Worm (Caenorhabditis elegans) whole organism, L4 larva: ENCODE measurements around the gene C27H6.8.
A peak's percentile ranks its signal among the peaks of the same experiment; 100 is the strongest.

Experiments
- F10B5.3 ChIP-seq: sonication (generic microtip); optimal IDR thresholded peaks from 2 replicates; lab custom pipeline; 2016; ENCODE audit warnings: mild to moderate bottlenecking, missing genetic modification characterization, missing compliant biosample characterization
- F37D6.2 ChIP-seq: sonication (generic microtip); optimal IDR thresholded peaks from 2 replicates; lab custom pipeline; 2016; ENCODE audit warnings: mild to moderate bottlenecking, missing genetic modification characterization, missing compliant biosample characterization
- F44E2.7 ChIP-seq: fragments of 200-800 bp; sonication (Bioruptor generic); IDR thresholded peaks from 2 replicates; pipeline ENCODE4 v2.1.2; 2022; ENCODE audit warnings: missing genetic modification characterization, missing compliant biosample characterization
- F49E8.2 ChIP-seq: sonication (generic microtip); optimal IDR thresholded peaks from 2 replicates; lab custom pipeline; 2016; ENCODE audit warnings: missing compliant biosample characterization, mild to moderate bottlenecking, missing genetic modification characterization, borderline replicate concordance
- T20F7.1 ChIP-seq: fragments of 200-800 bp; sonication (Bioruptor generic); optimal IDR thresholded peaks from 2 replicates; lab custom pipeline; 2018; ENCODE audit warnings: mild to moderate bottlenecking, missing genetic modification characterization, missing compliant biosample characterization
- Y105C5A.15 ChIP-seq: fragments of 200-800 bp; sonication (Bioruptor generic); IDR thresholded peaks from 2 replicates; pipeline ENCODE4 v1.3.6; 2022; ENCODE audit warnings: missing genetic modification characterization, missing compliant biosample characterization
- Y48G9A.11 ChIP-seq: fragments of 200-800 bp; sonication (Bioruptor generic); IDR thresholded peaks from 2 replicates; pipeline ENCODE4 v1.3.6; 2022; ENCODE audit warnings: missing genetic modification reagents, missing genetic modification characterization, missing compliant biosample characterization
- Y5F2A.4 ChIP-seq: fragments of 200-800 bp; sonication (Bioruptor generic); optimal IDR thresholded peaks from 2 replicates; lab custom pipeline; 2018; ENCODE audit warnings: mild to moderate bottlenecking, missing genetic modification characterization, missing compliant biosample characterization
- ZK337.2 ChIP-seq: fragments of 200-800 bp; sonication (Bioruptor generic); IDR thresholded peaks from 2 replicates; pipeline ENCODE4 v1.3.6; 2022; ENCODE audit warnings: missing genetic modification reagents, missing genetic modification characterization, missing compliant biosample characterization
- ZK546.5 ChIP-seq, 2 experiments: sonication (generic microtip); optimal IDR thresholded peaks; 2 replicates each; lab custom pipeline; 2017; ENCODE audit warnings: missing biosample characterization in 2 of 2, missing genetic modification characterization in 2 of 2
- ama-1 ChIP-seq: fragments of 150-350 bp; optimal IDR thresholded peaks from 2 replicates; lab custom pipeline; 2014; ENCODE audit warnings: inconsistent platforms, mixed read lengths
- ceh-32 ChIP-seq: sonication (generic microtip); optimal IDR thresholded peaks from 2 replicates; lab custom pipeline; 2016; ENCODE audit warnings: mild to moderate bottlenecking, missing genetic modification characterization, missing compliant biosample characterization; ENCODE audit not compliant: poor library complexity
- ceh-62 ChIP-seq: sonication (generic microtip); optimal IDR thresholded peaks from 2 replicates; lab custom pipeline; 2017; ENCODE audit warnings: missing biosample characterization, missing genetic modification characterization
- ces-1 ChIP-seq: fragments of 150-350 bp; sonication (generic microtip); optimal IDR thresholded peaks from 4 replicates; lab custom pipeline; 2014; ENCODE audit warnings: missing biosample characterization, missing genetic modification reagents, missing genetic modification characterization
- ctbp-1 ChIP-seq: fragments of 200-800 bp; sonication (Bioruptor generic); IDR thresholded peaks from 2 replicates; pipeline ENCODE4 v1.3.6; 2022; ENCODE audit warnings: missing genetic modification reagents, missing genetic modification characterization, missing compliant biosample characterization
- daf-12 ChIP-seq: fragments of 150-350 bp; optimal IDR thresholded peaks from 2 replicates; lab custom pipeline; 2014; ENCODE audit warnings: missing biosample characterization, missing genetic modification reagents, missing genetic modification characterization
- dmd-8 ChIP-seq: fragments of 200-800 bp; sonication (Bioruptor generic); IDR thresholded peaks from 2 replicates; pipeline ENCODE4 v1.3.6; 2022; ENCODE audit warnings: missing genetic modification characterization, missing compliant biosample characterization
- dmd-9 ChIP-seq: fragments of 200-800 bp; sonication (Bioruptor generic); IDR thresholded peaks from 2 replicates; pipeline ENCODE4 v1.3.6; 2022; ENCODE audit warnings: missing genetic modification reagents, missing genetic modification characterization, missing compliant biosample characterization
- dpl-1 ChIP-seq: fragments of 150-350 bp; optimal IDR thresholded peaks from 2 replicates; lab custom pipeline; 2014; ENCODE audit warnings: missing biosample characterization, missing genetic modification reagents, missing genetic modification characterization
- dve-1 ChIP-seq: sonication (generic microtip); optimal IDR thresholded peaks from 2 replicates; lab custom pipeline; 2017; ENCODE audit warnings: antibody characterized with exemption, mild to moderate bottlenecking, missing genetic modification characterization, missing compliant biosample characterization; ENCODE audit not compliant: insufficient read depth
- egl-27 ChIP-seq: sonication (generic microtip); optimal IDR thresholded peaks from 3 replicates; lab custom pipeline; 2017; ENCODE audit warnings: missing biosample characterization, missing genetic modification reagents, missing genetic modification characterization
- egl-43 ChIP-seq: fragments of 200-800 bp; sonication (Bioruptor generic); IDR thresholded peaks from 2 replicates; pipeline ENCODE4 v1.3.6; 2022; ENCODE audit warnings: missing genetic modification reagents, missing genetic modification characterization, missing compliant biosample characterization
- gei-8 ChIP-seq: fragments of 200-800 bp; sonication (Bioruptor generic); optimal IDR thresholded peaks from 2 replicates; lab custom pipeline; 2018; ENCODE audit warnings: mild to moderate bottlenecking, missing genetic modification characterization, missing compliant biosample characterization
- hlh-30 ChIP-seq: sonication (generic microtip); optimal IDR thresholded peaks from 2 replicates; lab custom pipeline; 2017; ENCODE audit warnings: antibody characterized with exemption, mild to moderate bottlenecking, missing genetic modification characterization, missing compliant biosample characterization; ENCODE audit not compliant: insufficient read depth
- hmg-1.1 ChIP-seq: fragments of 200-800 bp; sonication (Bioruptor generic); IDR thresholded peaks from 2 replicates; pipeline ENCODE4 v1.3.6; 2022; ENCODE audit warnings: missing genetic modification reagents, missing genetic modification characterization, missing compliant biosample characterization
- lin-15B ChIP-seq: fragments of 150-350 bp; sonication (generic microtip); optimal IDR thresholded peaks from 3 replicates; lab custom pipeline; 2014; ENCODE audit warnings: missing biosample characterization, missing genetic modification characterization
- lin-38 ChIP-seq: fragments of 200-800 bp; sonication (Bioruptor generic); IDR thresholded peaks from 2 replicates; pipeline ENCODE4 v1.3.6; 2022; ENCODE audit warnings: missing genetic modification reagents, missing genetic modification characterization, missing compliant biosample characterization
- lin-39 ChIP-seq: fragments of 150-350 bp; optimal IDR thresholded peaks from 2 replicates; lab custom pipeline; 2014; ENCODE audit warnings: missing biosample characterization, missing genetic modification reagents, missing genetic modification characterization
- lsy-2 ChIP-seq, 2 experiments: fragments of 150-350 bp in 1 of 2; sonication (generic microtip) in 1 of 2; optimal IDR thresholded peaks; 2 replicates each; lab custom pipeline; 2014 to 2017; ENCODE audit warnings: missing biosample characterization in 2 of 2, missing genetic modification characterization in 2 of 2
- madf-5 ChIP-seq, 2 experiments: fragments of 200-800 bp; sonication (Bioruptor generic); IDR thresholded peaks; 2 replicates each; pipeline ENCODE4 v1.3.6; 2022; ENCODE audit warnings: missing compliant biosample characterization in 2 of 2, missing genetic modification characterization in 2 of 2
- mdt-29 ChIP-seq: fragments of 200-800 bp; sonication (Bioruptor generic); IDR thresholded peaks from 2 replicates; pipeline ENCODE4 v1.3.6; 2022; ENCODE audit warnings: missing genetic modification reagents, missing genetic modification characterization, missing compliant biosample characterization
- mep-1 ChIP-seq: fragments of 150-350 bp; sonication (generic microtip); optimal IDR thresholded peaks from 3 replicates; lab custom pipeline; 2014; ENCODE audit warnings: missing biosample characterization, missing genetic modification characterization
- mxl-2 ChIP-seq: fragments of 200-800 bp; sonication (Bioruptor generic); conservative IDR thresholded peaks from 2 replicates; pipeline ENCODE4 v1.3.6; 2022; ENCODE audit warnings: missing genetic modification reagents, missing genetic modification characterization, missing compliant biosample characterization
- mxl-3 ChIP-seq: fragments of 200-800 bp; sonication (Bioruptor generic); optimal IDR thresholded peaks from 2 replicates; lab custom pipeline; 2018; ENCODE audit warnings: mild to moderate bottlenecking, missing genetic modification characterization, missing compliant biosample characterization
- nhr-10 ChIP-seq: fragments of 150-350 bp; optimal IDR thresholded peaks from 2 replicates; lab custom pipeline; 2014; ENCODE audit warnings: missing biosample characterization, missing genetic modification characterization
- nhr-102 ChIP-seq: sonication (generic microtip); optimal IDR thresholded peaks from 2 replicates; lab custom pipeline; 2016; ENCODE audit warnings: mild to moderate bottlenecking, missing genetic modification characterization, moderate library complexity, missing compliant biosample characterization
- nhr-111 ChIP-seq: fragments of 200-800 bp; sonication (Bioruptor generic); optimal IDR thresholded peaks from 2 replicates; lab custom pipeline; 2018; ENCODE audit warnings: mild to moderate bottlenecking, missing genetic modification characterization, missing compliant biosample characterization
- nhr-6 ChIP-seq: fragments of 150-350 bp; optimal IDR thresholded peaks from 2 replicates; lab custom pipeline; 2014; ENCODE audit warnings: missing biosample characterization, missing genetic modification characterization
- pha-4 ChIP-seq, 2 experiments: fragments of 150-350 bp in 1 of 2; fragments of 200-800 bp in 1 of 2; sonication (Bioruptor generic) in 1 of 2; IDR thresholded peaks in 1 of 2; optimal IDR thresholded peaks in 1 of 2; 2 replicates each; pipeline versions ENCODE4 v1.3.6 to Lab custom; 2014 to 2022; ENCODE audit warnings: missing genetic modification characterization in 2 of 2, missing genetic modification reagents in 2 of 2, missing biosample characterization in 1 of 2, missing compliant biosample characterization in 1 of 2
- pqm-1 ChIP-seq: sonication (generic microtip); optimal IDR thresholded peaks from 2 replicates; lab custom pipeline; 2017; ENCODE audit warnings: missing biosample characterization, missing genetic modification characterization
- set-16 ChIP-seq: fragments of 200-800 bp; sonication (Bioruptor generic); IDR thresholded peaks from 2 replicates; pipeline ENCODE4 v1.3.6; 2022; ENCODE audit warnings: missing genetic modification reagents, missing genetic modification characterization, missing compliant biosample characterization
- spr-1 ChIP-seq: sonication (generic microtip); optimal IDR thresholded peaks from 2 replicates; lab custom pipeline; 2016; ENCODE audit warnings: mild to moderate bottlenecking, missing genetic modification characterization, missing compliant biosample characterization
- spr-3 ChIP-seq: fragments of 200-800 bp; sonication (Bioruptor generic); optimal IDR thresholded peaks from 2 replicates; lab custom pipeline; 2018; ENCODE audit warnings: mild to moderate bottlenecking, missing genetic modification characterization, missing compliant biosample characterization
- tag-97 ChIP-seq: fragments of 200-800 bp; sonication (Bioruptor generic); IDR thresholded peaks from 2 replicates; pipeline ENCODE4 v1.3.6; 2022; ENCODE audit warnings: missing genetic modification characterization, missing compliant biosample characterization
- unc-39 ChIP-seq: sonication (generic microtip); optimal IDR thresholded peaks from 2 replicates; lab custom pipeline; 2017; ENCODE audit warnings: missing biosample characterization, missing genetic modification characterization
- unc-62 ChIP-seq, 3 experiments: fragments of 150-350 bp in 1 of 3; sonication (generic microtip); optimal IDR thresholded peaks in 2 of 3; peaks in 1 of 3; 1 replicate in 1 of 3; 2 replicates in 2 of 3; lab custom pipeline; 2014 to 2017; ENCODE audit warnings: missing biosample characterization in 3 of 3, missing genetic modification characterization in 3 of 3, missing genetic modification reagents in 3 of 3, missing genotype in 1 of 3
- zag-1 ChIP-seq: fragments of 150-350 bp; optimal IDR thresholded peaks from 2 replicates; lab custom pipeline; 2014; ENCODE audit warnings: missing biosample characterization, missing genetic modification characterization
- zip-11 ChIP-seq: fragments of 200-800 bp; sonication (Bioruptor generic); IDR thresholded peaks from 2 replicates; pipeline ENCODE4 v1.3.6; 2022; ENCODE audit warnings: missing genetic modification characterization, missing compliant biosample characterization
- zip-2 ChIP-seq: fragments of 150-350 bp; optimal IDR thresholded peaks from 2 replicates; lab custom pipeline; 2014; ENCODE audit warnings: missing biosample characterization, missing genetic modification characterization
- ztf-11 ChIP-seq: fragments of 150-350 bp; optimal IDR thresholded peaks from 2 replicates; lab custom pipeline; 2014; ENCODE audit warnings: missing biosample characterization, missing genetic modification characterization

C27H6.8 gene

DNA sequence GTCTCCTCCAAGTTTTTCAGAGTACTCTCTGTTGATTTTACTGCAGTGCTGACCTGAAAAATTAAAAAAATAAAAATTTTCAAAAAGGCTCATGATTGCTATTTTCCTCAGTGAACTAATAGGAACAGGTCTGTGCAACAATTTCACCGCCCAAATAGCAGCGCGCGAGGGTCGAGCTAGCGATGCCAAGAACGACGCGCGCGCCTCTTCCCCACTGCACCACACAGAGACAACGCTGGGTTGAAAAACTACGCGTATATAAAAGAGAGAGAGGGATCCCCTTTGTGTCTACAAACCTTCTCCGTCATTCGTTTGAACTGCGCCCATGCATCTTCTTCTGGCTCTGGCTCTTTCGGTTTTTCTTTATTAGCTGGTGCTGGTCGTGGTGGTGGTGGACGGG is 17.5 kb downstream of the C27H6.8 start (continued):
- TF ChIP-seq Y105C5A.15 (GFP tag; lab: Robert Waterston, UW) (peak; percentile 95; the same call in 1 of the 2 replicates), T20F7.1 (no peak), zag-1 (tag; lab: Kevin White, UChicago) (no peak), pha-4 (GFP tag; IDR thresholded peaks at IDR 0.05; lab: Robert Waterston, UW) (peak; percentile 96), pha-4 (tag; optimal IDR thresholded peaks at IDR 0.05; lab: Kevin White, UChicago) (no peak), F37D6.2 (tag; lab: Kevin White, UChicago) (peak; percentile 79), mxl-2 (GFP tag; lab: Robert Waterston, UW) (peak; percentile 74), ceh-62 (tag; lab: Kevin White, UChicago) (no peak), lin-39 (tag; lab: Kevin White, UChicago) (no peak), lsy-2 (tag; optimal IDR thresholded peaks at IDR 0.05; lab: Kevin White, UChicago) (peak in 1 of 2 experiments; percentile 58), lin-15B (tag; lab: Kevin White, UChicago) (no peak), F44E2.7 (GFP tag; lab: Robert Waterston, UW) (peak; percentile 98), dmd-9 (GFP tag; lab: Robert Waterston, UW) (no peak; the same call in 1 of the 2 replicates), egl-27 (tag; lab: Kevin White, UChicago) (no peak), dmd-8 (GFP tag; lab: Robert Waterston, UW) (peak; percentile 96), spr-1 (tag; lab: Kevin White, UChicago) (peak; percentile 88), zip-2 (peak; percentile 57), dve-1 (peak; percentile 59), lin-38 (GFP tag; lab: Robert Waterston, UW) (peak; percentile 87), daf-12 (no peak), ceh-32 (tag; lab: Kevin White, UChicago) (peak; percentile 13), ctbp-1 (GFP tag; lab: Robert Waterston, UW) (peak; percentile 86), nhr-6 (tag; lab: Kevin White, UChicago) (peak; percentile 17), mep-1 (peak; percentile 76), nhr-111 (peak; percentile 94), spr-3 (peak; percentile 87), Y48G9A.11 (GFP tag; lab: Robert Waterston, UW) (peak; percentile 85), set-16 (GFP tag; lab: Robert Waterston, UW) (peak; percentile 73), mdt-29 (GFP tag; lab: Robert Waterston, UW) (peak; percentile 74; the same call in 1 of the 2 replicates), gei-8 (peak; percentile 95), zip-11 (GFP tag; lab: Robert Waterston, UW) (peak; percentile 91), ZK337.2 (peak; percentile 59; the same call in 1 of the 2 replicates), ces-1 (GFP tag; lab: Kevin White, UChicago) (peak; percentile 39), hlh-30 (tag; lab: Kevin White, UChicago) (peak; percentile 62), unc-39 (tag; lab: Kevin White, UChicago) (no peak), ZK546.5 (tag; optimal IDR thresholded peaks at IDR 0.05; lab: Kevin White, UChicago) (no peak), madf-5 (GFP tag; IDR thresholded peaks at IDR 0.05; lab: Robert Waterston, UW) (peak; percentile 89 to 97), dpl-1 (peak; percentile 27), mxl-3 (peak; percentile 71), hmg-1.1 (peak; percentile 93), pqm-1 (tag; lab: Kevin White, UChicago) (no peak), egl-43 (GFP tag; lab: Robert Waterston, UW) (peak; percentile 99), F49E8.2 (peak; percentile 83), tag-97 (GFP tag; lab: Robert Waterston, UW) (0 out of 2 replicates have a peak, but pooled peaks have one; percentile 41), ama-1 (lab: Kevin White, UChicago) (no peak), F10B5.3 (tag; lab: Kevin White, UChicago) (peak; percentile 80), nhr-10 (tag; lab: Kevin White, UChicago) (no peak), nhr-102 (tag; lab: Kevin White, UChicago) (peak; percentile 75), unc-62 (GFP tag; optimal IDR thresholded peaks at IDR 0.05 in 1 of 2; lab: Kevin White, UChicago) (no peak), unc-62 (tag; optimal IDR thresholded peaks at IDR 0.05; lab: Kevin White, UChicago) (no peak), ztf-11 (tag; lab: Kevin White, UChicago) (no peak), Y5F2A.4 (peak; percentile 92)
